Worm (Caenorhabditis elegans) whole organism, young adult: ENCODE data around the gene dsl-4.

Experiments
- B0261.1 ChIP-seq: sonication (generic microtip); optimal IDR thresholded peaks from 2 replicates; lab custom pipeline; 2016; ENCODE audit warnings: mild to moderate bottlenecking, missing genetic modification characterization, moderate library complexity, missing compliant biosample characterization
- D2030.7 ChIP-seq: fragments of 200-800 bp; sonication (Bioruptor generic); IDR thresholded peaks from 2 replicates; pipeline ENCODE4 v1.3.6; 2022; ENCODE audit warnings: missing genetic modification reagents, missing genetic modification characterization, missing compliant biosample characterization
- F22D6.2 ChIP-seq: sonication (generic microtip); optimal IDR thresholded peaks from 2 replicates; lab custom pipeline; 2016; ENCODE audit warnings: mild to moderate bottlenecking, missing genetic modification characterization, missing compliant biosample characterization
- F23B12.7 ChIP-seq: sonication (generic microtip); optimal IDR thresholded peaks from 2 replicates; lab custom pipeline; 2017; ENCODE audit warnings: missing genetic modification characterization, mild to moderate bottlenecking, missing compliant biosample characterization, antibody characterized with exemption, moderate library complexity; ENCODE audit not compliant: insufficient read depth
- F49E8.2 ChIP-seq: sonication (generic microtip); optimal IDR thresholded peaks from 3 replicates; lab custom pipeline; 2017; ENCODE audit warnings: missing genetic modification characterization, mild to moderate bottlenecking, missing compliant biosample characterization, antibody characterized with exemption, moderate library complexity; ENCODE audit not compliant: insufficient read depth
- aptf-2 ChIP-seq: fragments of 200-800 bp; sonication (Bioruptor generic); conservative IDR thresholded peaks from 2 replicates; pipeline ENCODE4 v1.3.6; 2022; ENCODE audit warnings: missing genetic modification reagents, missing genetic modification characterization, missing compliant biosample characterization
- aptf-3 ChIP-seq: fragments of 200-800 bp; sonication (Bioruptor generic); IDR thresholded peaks from 2 replicates; pipeline ENCODE4 v1.3.6; 2022; ENCODE audit warnings: missing genetic modification characterization, missing compliant biosample characterization
- attf-5 ChIP-seq: fragments of 200-800 bp; sonication (Bioruptor generic); optimal IDR thresholded peaks from 2 replicates; lab custom pipeline; 2018; ENCODE audit warnings: mild to moderate bottlenecking, missing genetic modification characterization, missing compliant biosample characterization
- bed-1 ChIP-seq: fragments of 200-800 bp; sonication (Bioruptor generic); IDR thresholded peaks from 2 replicates; pipeline ENCODE4 v1.3.6; 2022; ENCODE audit warnings: missing genetic modification reagents, missing genetic modification characterization, missing compliant biosample characterization
- dox-1 ChIP-seq: fragments of 200-800 bp; sonication (Bioruptor generic); IDR thresholded peaks from 2 replicates; pipeline ENCODE4 v1.3.6; 2022; ENCODE audit warnings: missing genetic modification reagents, missing genetic modification characterization, missing compliant biosample characterization
- dpff-1 ChIP-seq: sonication (generic microtip); optimal IDR thresholded peaks from 2 replicates; lab custom pipeline; 2017; ENCODE audit warnings: mild to moderate bottlenecking, missing genetic modification characterization, missing compliant biosample characterization
- efl-1 ChIP-seq: fragments of 150-350 bp; optimal IDR thresholded peaks from 2 replicates; lab custom pipeline; 2014; ENCODE audit warnings: missing biosample characterization, missing genetic modification reagents, missing genetic modification characterization
- egl-44 ChIP-seq: fragments of 200-800 bp; sonication (Bioruptor generic); IDR thresholded peaks from 2 replicates; pipeline ENCODE4 v1.3.6; 2022; ENCODE audit warnings: missing genetic modification reagents, missing genetic modification characterization, missing compliant biosample characterization
- him-1 ChIP-seq: sonication (generic microtip); optimal IDR thresholded peaks from 2 replicates; lab custom pipeline; 2016; ENCODE audit warnings: missing genotype, missing genetic modification reagents, missing genetic modification characterization, missing compliant biosample characterization
- hlh-12 ChIP-seq: sonication (generic microtip); optimal IDR thresholded peaks from 2 replicates; lab custom pipeline; 2016; ENCODE audit warnings: missing genetic modification characterization, missing compliant biosample characterization
- hmg-1.2 ChIP-seq: fragments of 200-800 bp; sonication (Bioruptor generic); IDR thresholded peaks from 2 replicates; pipeline ENCODE4 v1.3.6; 2022; ENCODE audit warnings: missing genetic modification reagents, missing genetic modification characterization, missing compliant biosample characterization
- hmg-20 ChIP-seq: fragments of 200-800 bp; sonication (Bioruptor generic); IDR thresholded peaks from 2 replicates; pipeline ENCODE4 v1.3.6; 2022; ENCODE audit warnings: missing genetic modification reagents, missing genetic modification characterization, missing compliant biosample characterization
- hsf-1 ChIP-seq: fragments of 200-800 bp; sonication (Bioruptor generic); IDR thresholded peaks from 2 replicates; pipeline ENCODE4 v1.3.6; 2022; ENCODE audit warnings: missing genetic modification reagents, missing genetic modification characterization, missing compliant biosample characterization
- lin-26 ChIP-seq: fragments of 200-800 bp; sonication (Bioruptor generic); IDR thresholded peaks from 2 replicates; pipeline ENCODE4 v1.3.6; 2022; ENCODE audit warnings: missing genetic modification reagents, missing genetic modification characterization, missing compliant biosample characterization
- madf-10 ChIP-seq: sonication (generic microtip); optimal IDR thresholded peaks from 2 replicates; lab custom pipeline; 2016; ENCODE audit warnings: mild to moderate bottlenecking, missing genetic modification characterization, missing compliant biosample characterization
- madf-6 ChIP-seq: fragments of 200-800 bp; sonication (Bioruptor generic); IDR thresholded peaks from 2 replicates; pipeline ENCODE4 v1.3.6; 2022; ENCODE audit warnings: missing genetic modification reagents, missing genetic modification characterization, missing compliant biosample characterization
- nhr-80 ChIP-seq: sonication (generic microtip); optimal IDR thresholded peaks from 2 replicates; lab custom pipeline; 2016; ENCODE audit warnings: missing genetic modification characterization, missing compliant biosample characterization
- nhr-90 ChIP-seq: sonication (generic microtip); optimal IDR thresholded peaks from 2 replicates; lab custom pipeline; 2016; ENCODE audit warnings: missing genotype, mild to moderate bottlenecking, missing genetic modification characterization, missing compliant biosample characterization
- pbrm-1 ChIP-seq: fragments of 200-800 bp; sonication (Bioruptor generic); IDR thresholded peaks from 2 replicates; pipeline ENCODE4 v1.3.6; 2022; ENCODE audit warnings: missing genetic modification reagents, missing genetic modification characterization, missing compliant biosample characterization
- rcor-1 ChIP-seq: fragments of 200-800 bp; sonication (Bioruptor generic); IDR thresholded peaks from 2 replicates; pipeline ENCODE4 v1.3.6; 2022; ENCODE audit warnings: missing genetic modification reagents, missing genetic modification characterization, missing compliant biosample characterization
- rec-8 ChIP-seq, 2 experiments: sonication (generic microtip); optimal IDR thresholded peaks; 2 replicates each; lab custom pipeline; 2016; ENCODE audit warnings: mild to moderate bottlenecking in 2 of 2, missing genetic modification characterization in 2 of 2, missing genetic modification reagents in 2 of 2, missing genotype in 2 of 2, missing biosample characterization in 1 of 2, missing compliant biosample characterization in 1 of 2, moderate library complexity in 1 of 2
- sea-2 ChIP-seq: fragments of 200-800 bp; sonication (Bioruptor generic); IDR thresholded peaks from 2 replicates; pipeline ENCODE4 v1.3.6; 2022; ENCODE audit warnings: missing genetic modification characterization, missing compliant biosample characterization
- snpc-1.3 ChIP-seq: sonication (generic microtip); optimal IDR thresholded peaks from 2 replicates; lab custom pipeline; 2017; ENCODE audit warnings: missing genetic modification characterization, mild to moderate bottlenecking, missing compliant biosample characterization, antibody characterized with exemption, moderate library complexity, missing genotype, missing genetic modification reagents; ENCODE audit not compliant: insufficient read depth
- snpc-3.4 ChIP-seq: sonication (generic microtip); optimal IDR thresholded peaks from 2 replicates; lab custom pipeline; 2017; ENCODE audit warnings: missing genetic modification characterization, mild to moderate bottlenecking, missing compliant biosample characterization, antibody characterized with exemption, moderate library complexity, missing genotype, missing genetic modification reagents
- snpc-4 ChIP-seq, 5 experiments: fragments of 150-350 bp in 1 of 5; sonication (generic microtip) in 4 of 5; optimal IDR thresholded peaks; 2 replicates each; lab custom pipeline; 2014 to 2018; ENCODE audit warnings: missing genetic modification characterization in 5 of 5, missing biosample characterization in 3 of 5, antibody characterized with exemption in 2 of 5, mild to moderate bottlenecking in 2 of 5, missing compliant biosample characterization in 2 of 5, missing genotype in 2 of 5, moderate library complexity in 2 of 5, missing genetic modification reagents in 1 of 5
- tlf-1 ChIP-seq: fragments of 200-800 bp; sonication (Bioruptor generic); optimal IDR thresholded peaks from 2 replicates; lab custom pipeline; 2018; ENCODE audit warnings: mild to moderate bottlenecking, missing genetic modification characterization, missing compliant biosample characterization
- zfh-2 ChIP-seq: fragments of 200-800 bp; sonication (Bioruptor generic); conservative IDR thresholded peaks from 2 replicates; pipeline ENCODE4 v1.3.6; 2022; ENCODE audit warnings: missing genetic modification reagents, missing genetic modification characterization, missing compliant biosample characterization
- zim-3 ChIP-seq: sonication (generic microtip); optimal IDR thresholded peaks from 2 replicates; lab custom pipeline; 2017; ENCODE audit warnings: mild to moderate bottlenecking, missing genetic modification characterization, moderate library complexity, missing compliant biosample characterization
- ztf-18 ChIP-seq: sonication (generic microtip); optimal IDR thresholded peaks from 2 replicates; lab custom pipeline; 2016; ENCODE audit warnings: missing genotype, mild to moderate bottlenecking, missing genetic modification characterization, missing compliant biosample characterization
- ztf-25 ChIP-seq: fragments of 200-800 bp; sonication (Bioruptor generic); IDR thresholded peaks from 2 replicates; pipeline ENCODE4 v1.3.6; 2022; ENCODE audit warnings: missing genetic modification reagents, missing genetic modification characterization, missing compliant biosample characterization
- ztf-26 ChIP-seq: sonication (generic microtip); optimal IDR thresholded peaks from 2 replicates; lab custom pipeline; 2017; ENCODE audit warnings: missing genetic modification characterization, missing compliant biosample characterization
- ztf-28 ChIP-seq: fragments of 200-800 bp; sonication (Bioruptor generic); IDR thresholded peaks from 2 replicates; pipeline ENCODE4 v1.3.6; 2022; ENCODE audit warnings: missing genetic modification reagents, missing genetic modification characterization, missing compliant biosample characterization

Gene dsl-4

ce11 chrX:14125870-14126269, 35.7 kb downstream of the dsl-4 start, which contains the start of gene F28H6.6:
TSS of gene F28H6.6 (minus strand) at chrX:14125879.
- TF ChIP-seq hmg-1.2 (GFP tag; lab: Robert Waterston, UW), result peak; percentile 12; the same call in 1 of the 2 replicates
- no peak for TF ChIP-seq zim-3 (tag; lab: Kevin White, UChicago)

ce11 chrX:14127291-14127922, 37.2 kb downstream of the dsl-4 start, which contains the start of gene F28H6.4:
TSS of gene F28H6.4 (plus strand) at chrX:14127872.
- peak; percentile 92 for TF ChIP-seq zfh-2 (GFP tag; lab: Robert Waterston, UW)
- peak; percentile 25 for TF ChIP-seq madf-10 (tag; lab: Kevin White, UChicago)
- TF ChIP-seq hlh-12 (tag; lab: Kevin White, UChicago), result no peak
- TF ChIP-seq nhr-80 (tag; lab: Kevin White, UChicago), result peak; percentile 37
- TF ChIP-seq efl-1 (GFP tag; lab: Kevin White, UChicago), result peak; percentile 42
- 0 out of 2 replicates have a peak, but pooled peaks have one; percentile 26 for TF ChIP-seq madf-6 (GFP tag; lab: Robert Waterston, UW)
- peak; percentile 65 for TF ChIP-seq dox-1
- no peak for TF ChIP-seq sea-2 (GFP tag; lab: Robert Waterston, UW)
- peak; percentile 10 for TF ChIP-seq attf-5 (GFP tag; lab: Kevin White, UChicago)
- peak; percentile 80; the same call in 1 of the 2 replicates for TF ChIP-seq hmg-1.2 (GFP tag; lab: Robert Waterston, UW)
- no peak for TF ChIP-seq tlf-1

ce11 chrX:14131476-14131875, 41.3 kb downstream of the dsl-4 start:
- TF ChIP-seq ztf-26 (tag; lab: Kevin White, UChicago) (no peak), hmg-20 (GFP tag; lab: Robert Waterston, UW) (no peak), nhr-90 (tag; lab: Kevin White, UChicago) (no peak), rcor-1 (GFP tag; lab: Robert Waterston, UW) (no peak), aptf-2 (no peak), hsf-1 (GFP tag; lab: Robert Waterston, UW) (no peak), dpff-1 (tag; lab: Kevin White, UChicago) (no peak), nhr-80 (tag; lab: Kevin White, UChicago) (no peak)

ce11 chrX:14132677-14133076, 42.5 kb downstream of the dsl-4 start:
- TF ChIP-seq egl-44 (GFP tag; lab: Robert Waterston, UW), result no peak
- TF ChIP-seq ztf-18, result no peak

ce11 chrX:14134244-14134643, 44.1 kb downstream of the dsl-4 start, which contains the start of gene F28H6.8:
TSS of gene F28H6.8 (minus strand) at chrX:14134344.
- TF ChIP-seq snpc-1.3, result no peak
- no peak for TF ChIP-seq F22D6.2
- TF ChIP-seq snpc-4 (GFP tag; optimal IDR thresholded peaks at IDR 0.05; lab: Kevin White, UChicago), result no peak
- TF ChIP-seq snpc-4 (tag; optimal IDR thresholded peaks at IDR 0.05; lab: Kevin White, UChicago), result no peak
- TF ChIP-seq aptf-3 (GFP tag; lab: Robert Waterston, UW), result no peak
- no peak for TF ChIP-seq ztf-25 (GFP tag; lab: Robert Waterston, UW)

ce11 chrX:14134883-14135282, 44.7 kb downstream of the dsl-4 start:
- TF ChIP-seq ztf-28 (GFP tag; lab: Robert Waterston, UW) (0 out of 2 replicates have a peak, but pooled peaks have one; percentile 44), zfh-2 (GFP tag; lab: Robert Waterston, UW) (no peak), D2030.7 (peak; percentile 90), madf-6 (GFP tag; lab: Robert Waterston, UW) (0 out of 2 replicates have a peak, but pooled peaks have one; percentile 39), dox-1 (peak; percentile 62), rcor-1 (GFP tag; lab: Robert Waterston, UW) (peak; percentile 22; the same call in 1 of the 2 replicates), pbrm-1 (peak; percentile 83), lin-26 (GFP tag; lab: Robert Waterston, UW) (peak; percentile 81), F49E8.2 (tag; lab: Kevin White, UChicago) (no peak), bed-1 (GFP tag; lab: Robert Waterston, UW) (no peak), F23B12.7 (tag; lab: Kevin White, UChicago) (peak; percentile 56), B0261.1 (tag; lab: Kevin White, UChicago) (peak; percentile 69), him-1 (tag; lab: Kevin White, UChicago) (peak; percentile 60), rec-8 (tag; optimal IDR thresholded peaks at IDR 0.05; lab: Kevin White, UChicago) (peak in 1 of 2 experiments; percentile 0), zim-3 (tag; lab: Kevin White, UChicago) (no peak), snpc-3.4 (tag; lab: Kevin White, UChicago) (peak; percentile 7)
